Fruit fly (Drosophila melanogaster) whole organism, embryonic: Measurements from ENCODE around the gene Sur-8.
A peak's percentile ranks its signal among the peaks of the same experiment; 100 is the strongest.

Experiments
- Awh ChIP-seq: fragments of 200-800 bp; sonication (Bioruptor generic); IDR thresholded peaks from 2 replicates; pipeline ENCODE4, ENCODE4 v1.3.6; 2022; ENCODE audit warnings: missing biosample characterization, missing genetic modification characterization
- Bdp1 ChIP-seq: fragments of 200-800 bp; sonication (Bioruptor generic); optimal IDR thresholded peaks from 3 replicates; lab custom pipeline; 2016; ENCODE audit warnings: missing biosample characterization, missing genetic modification characterization
- CG11085 ChIP-seq: fragments of 200-800 bp; sonication (Bioruptor generic); IDR thresholded peaks from 2 replicates; pipeline ENCODE4 v1.3.6; 2022; ENCODE audit warnings: missing biosample characterization, missing genetic modification characterization
- CG12769 ChIP-seq: fragments of 200-800 bp; sonication (Bioruptor generic); optimal IDR thresholded peaks from 2 replicates; lab custom pipeline; 2019; ENCODE audit warnings: missing biosample characterization, mild to moderate bottlenecking, missing genetic modification characterization, moderate library complexity
- CG14667 ChIP-seq: fragments of 200-800 bp; sonication (Bioruptor generic); IDR thresholded peaks from 2 replicates; pipeline ENCODE4 v1.3.6; 2022; ENCODE audit warnings: missing biosample characterization, missing genetic modification characterization
- CG15269 ChIP-seq: fragments of 200-800 bp; sonication (Bioruptor generic); optimal IDR thresholded peaks from 2 replicates; lab custom pipeline; 2018; ENCODE audit warnings: missing biosample characterization, mild to moderate bottlenecking, missing genetic modification characterization, moderate library complexity
- CG15696 ChIP-seq: fragments of 200-800 bp; sonication (Bioruptor generic); optimal IDR thresholded peaks from 2 replicates; lab custom pipeline; 2019; ENCODE audit warnings: missing biosample characterization, mild to moderate bottlenecking, missing genetic modification characterization, moderate library complexity
- CG17186 ChIP-seq: fragments of 200-800 bp; sonication (Bioruptor generic); optimal IDR thresholded peaks from 3 replicates; lab custom pipeline; 2017; ENCODE audit warnings: missing biosample characterization, missing genetic modification reagents, missing genetic modification characterization
- CG2120 ChIP-seq: fragments of 200-800 bp; sonication (Bioruptor generic); optimal IDR thresholded peaks from 3 replicates; lab custom pipeline; 2016; ENCODE audit warnings: missing biosample characterization, missing genetic modification characterization
- CG30431 ChIP-seq: fragments of 200-800 bp; sonication (Bioruptor generic); optimal IDR thresholded peaks from 2 replicates; lab custom pipeline; 2017; ENCODE audit warnings: missing biosample characterization, missing genetic modification characterization
- CG33213 ChIP-seq: fragments of 200-800 bp; sonication (Bioruptor generic); optimal IDR thresholded peaks from 3 replicates; lab custom pipeline; 2016; ENCODE audit warnings: missing biosample characterization, missing genetic modification characterization
- CG34376 ChIP-seq: fragments of 200-800 bp; sonication (Bioruptor generic); optimal IDR thresholded peaks from 2 replicates; lab custom pipeline; 2018; ENCODE audit warnings: missing biosample characterization, mild to moderate bottlenecking, missing genetic modification characterization
- CG3847 ChIP-seq: fragments of 200-800 bp; sonication (Bioruptor generic); IDR thresholded peaks from 2 replicates; pipeline ENCODE4 v1.3.6; 2022; ENCODE audit warnings: missing biosample characterization, missing genetic modification characterization
- CG6813 ChIP-seq: fragments of 200-800 bp; sonication (Bioruptor generic); optimal IDR thresholded peaks from 2 replicates; lab custom pipeline; 2017; ENCODE audit warnings: missing biosample characterization, missing genetic modification characterization, mild to moderate bottlenecking, moderate library complexity, missing genetic modification reagents
- CG6854 ChIP-seq: fragments of 200-800 bp; sonication (Bioruptor generic); optimal IDR thresholded peaks from 3 replicates; lab custom pipeline; 2017; ENCODE audit warnings: missing biosample characterization, mild to moderate bottlenecking, missing genetic modification characterization
- CG7839 ChIP-seq: fragments of 200-800 bp; sonication (Bioruptor generic); optimal IDR thresholded peaks from 3 replicates; lab custom pipeline; 2018; ENCODE audit warnings: missing biosample characterization, mild to moderate bottlenecking, missing genetic modification characterization, moderate library complexity
- CG7963 ChIP-seq: fragments of 200-800 bp; sonication (Bioruptor generic); IDR thresholded peaks from 3 replicates; pipeline ENCODE4 v1.3.6; 2022; ENCODE audit warnings: missing biosample characterization, missing genetic modification characterization; ENCODE audit not compliant: partially characterized antibody
- CG8359 ChIP-seq: fragments of 200-800 bp; sonication (Bioruptor generic); optimal IDR thresholded peaks from 2 replicates; lab custom pipeline; 2017; ENCODE audit warnings: missing biosample characterization, mild to moderate bottlenecking, missing genetic modification characterization, borderline replicate concordance
- CG9437 ChIP-seq: fragments of 200-800 bp; sonication (Bioruptor generic); optimal IDR thresholded peaks from 2 replicates; lab custom pipeline; 2018; ENCODE audit warnings: missing biosample characterization, mild to moderate bottlenecking, missing genetic modification characterization
- CTCF ChIP-seq: fragments of 200-800 bp; sonication (Bioruptor generic); optimal IDR thresholded peaks from 2 replicates; lab custom pipeline; 2017; ENCODE audit warnings: missing biosample characterization, mild to moderate bottlenecking, missing genetic modification characterization, moderate library complexity
- Dek ChIP-seq: fragments of 200-800 bp; sonication (Bioruptor generic); optimal IDR thresholded peaks from 3 replicates; lab custom pipeline; 2019; ENCODE audit warnings: missing biosample characterization, mild to moderate bottlenecking, missing genetic modification characterization, moderate library complexity
- Dip2 ChIP-seq: fragments of 200-800 bp; sonication (Bioruptor generic); IDR thresholded peaks from 2 replicates; pipeline ENCODE4 v1.3.6; 2022; ENCODE audit warnings: missing biosample characterization, missing genetic modification characterization
- Dref ChIP-seq: fragments of 200-800 bp; sonication (Bioruptor generic); IDR thresholded peaks from 2 replicates; pipeline ENCODE4 v1.3.6; 2022; ENCODE audit warnings: missing biosample characterization, missing genetic modification characterization
- ERR ChIP-seq: fragments of 200-800 bp; sonication (Bioruptor generic); optimal IDR thresholded peaks from 2 replicates; lab custom pipeline; 2016; ENCODE audit warnings: missing biosample characterization, missing genetic modification characterization
- Fer3 ChIP-seq: fragments of 200-800 bp; sonication (Bioruptor generic); optimal IDR thresholded peaks from 2 replicates; lab custom pipeline; 2018; ENCODE audit warnings: missing biosample characterization, mild to moderate bottlenecking, missing genetic modification characterization, moderate library complexity
- HLHmδ ChIP-seq: fragments of 200-800 bp; sonication (Bioruptor generic); optimal IDR thresholded peaks from 2 replicates; lab custom pipeline; 2018; ENCODE audit warnings: missing biosample characterization, mild to moderate bottlenecking, missing genetic modification characterization, moderate library complexity
- HmgZ ChIP-seq: fragments of 200-800 bp; sonication (Bioruptor generic); optimal IDR thresholded peaks from 2 replicates; lab custom pipeline; 2018; ENCODE audit warnings: missing biosample characterization, mild to moderate bottlenecking, missing genetic modification characterization
- Hmr ChIP-seq: fragments of 200-800 bp; sonication (Bioruptor generic); optimal IDR thresholded peaks from 3 replicates; lab custom pipeline; 2017; ENCODE audit warnings: mild to moderate bottlenecking, missing biosample characterization, missing genetic modification reagents, missing genetic modification characterization
- Hr78 ChIP-seq, 2 experiments: fragments of 200-800 bp in 1 of 2; fragments of >200 bp in 1 of 2; sonication (Bioruptor generic) in 1 of 2; optimal IDR thresholded peaks; 2 replicates each; lab custom pipeline; 2017 to 2019; ENCODE audit warnings: missing biosample characterization in 2 of 2, missing genetic modification characterization in 2 of 2, mild to moderate bottlenecking in 1 of 2, moderate library complexity in 1 of 2
- Jarid2 ChIP-seq: fragments of 200-800 bp; sonication (Bioruptor generic); optimal IDR thresholded peaks from 3 replicates; lab custom pipeline; 2017; ENCODE audit warnings: mild to moderate bottlenecking, missing biosample characterization, missing genetic modification reagents, missing genetic modification characterization
- Lhr ChIP-seq: fragments of 200-800 bp; sonication (Bioruptor generic); optimal IDR thresholded peaks from 3 replicates; lab custom pipeline; 2017; ENCODE audit warnings: mild to moderate bottlenecking, missing biosample characterization, missing genetic modification reagents, missing genetic modification characterization
- Myb ChIP-seq: fragments of 200-800 bp; sonication (Bioruptor generic); optimal IDR thresholded peaks from 2 replicates; lab custom pipeline; 2016; ENCODE audit warnings: missing biosample characterization, missing genetic modification characterization
- NC2α ChIP-seq: fragments of 200-800 bp; sonication (Bioruptor generic); optimal IDR thresholded peaks from 2 replicates; lab custom pipeline; 2016; ENCODE audit warnings: missing biosample characterization, missing genetic modification characterization
- Oaz ChIP-seq: fragments of 200-800 bp; sonication (Bioruptor generic); IDR thresholded peaks from 2 replicates; pipeline ENCODE4 v1.3.6; 2022; ENCODE audit warnings: missing biosample characterization, missing genetic modification characterization
- Sox100B ChIP-seq: fragments of 200-800 bp; sonication (Bioruptor generic); optimal IDR thresholded peaks from 3 replicates; lab custom pipeline; 2018; ENCODE audit warnings: missing biosample characterization, mild to moderate bottlenecking, missing genetic modification characterization
- ap ChIP-seq: fragments of 200-800 bp; sonication (Bioruptor generic); IDR thresholded peaks from 2 replicates; pipeline ENCODE4 v1.3.6; 2022; ENCODE audit warnings: missing biosample characterization, missing genetic modification characterization
- btn ChIP-seq: fragments of 200-800 bp; sonication (Bioruptor generic); optimal IDR thresholded peaks from 2 replicates; lab custom pipeline; 2016; ENCODE audit warnings: missing biosample characterization, missing genetic modification characterization
- cas ChIP-seq: fragments of 200-800 bp; sonication (Bioruptor generic); IDR thresholded peaks from 2 replicates; pipeline ENCODE4 v1.3.6; 2022; ENCODE audit warnings: missing biosample characterization, missing genetic modification characterization
- ci ChIP-seq: fragments of 200-800 bp; sonication (Bioruptor generic); IDR thresholded peaks from 3 replicates; pipeline ENCODE4 v1.3.6; 2022; ENCODE audit warnings: missing biosample characterization, missing genetic modification characterization
- da ChIP-seq: fragments of 200-800 bp; sonication (Bioruptor generic); optimal IDR thresholded peaks from 2 replicates; lab custom pipeline; 2016; ENCODE audit warnings: missing biosample characterization, missing genetic modification characterization
- esg ChIP-seq: fragments of 200-800 bp; sonication (Bioruptor generic); conservative IDR thresholded peaks from 2 replicates; pipeline ENCODE4 v1.3.6; 2022; ENCODE audit warnings: missing biosample characterization, missing genetic modification characterization
- gcm ChIP-seq: fragments of 200-800 bp; sonication (Bioruptor generic); optimal IDR thresholded peaks from 2 replicates; lab custom pipeline; 2019; ENCODE audit warnings: missing biosample characterization, mild to moderate bottlenecking, missing genetic modification characterization, moderate library complexity
- insv ChIP-seq, 2 experiments: fragments of 200-800 bp; sonication (Bioruptor generic); optimal IDR thresholded peaks; 3 replicates each; lab custom pipeline; 2016 to 2018; ENCODE audit warnings: missing biosample characterization in 2 of 2, missing genetic modification characterization in 2 of 2
- lmd ChIP-seq: fragments of 200-800 bp; sonication (Bioruptor generic); IDR thresholded peaks from 2 replicates; pipeline ENCODE4 v1.3.6; 2022; ENCODE audit warnings: missing biosample characterization, missing genetic modification characterization
- pita ChIP-seq: fragments of 200-800 bp; sonication (Bioruptor generic); optimal IDR thresholded peaks from 2 replicates; lab custom pipeline; 2017; ENCODE audit warnings: missing biosample characterization, mild to moderate bottlenecking, missing genetic modification characterization
- sc ChIP-seq, 3 experiments: fragments of >200 bp in 2 of 3; fragments of 200-800 bp in 1 of 3; sonication (Bioruptor generic) in 1 of 3; optimal IDR thresholded peaks; 2 replicates in 2 of 3; 3 replicates in 1 of 3; lab custom pipeline; 2017; ENCODE audit warnings: mild to moderate bottlenecking in 1 of 3, missing biosample characterization in 1 of 3, missing genetic modification characterization in 1 of 3, missing genetic modification reagents in 1 of 3
- slp2 ChIP-seq: fragments of 200-800 bp; sonication (Bioruptor generic); optimal IDR thresholded peaks from 2 replicates; lab custom pipeline; 2016; ENCODE audit warnings: missing biosample characterization, missing genetic modification characterization
- stwl ChIP-seq: fragments of 200-800 bp; sonication (Bioruptor generic); optimal IDR thresholded peaks from 3 replicates; lab custom pipeline; 2018; ENCODE audit warnings: missing biosample characterization, mild to moderate bottlenecking, missing genetic modification characterization, moderate library complexity
- tgo ChIP-seq: fragments of 200-800 bp; sonication (Bioruptor generic); IDR thresholded peaks from 3 replicates; pipeline ENCODE4 v1.3.6; 2022; ENCODE audit warnings: missing biosample characterization, missing genetic modification characterization

The Sur-8 gene

dm6 chr3R:17385329-17386019, 16.8 kb downstream of the Sur-8 start (continued):
- TF ChIP-seq gcm (GFP tag; lab: Kevin White, UChicago) = no peak
- peak; percentile 60 for TF ChIP-seq CG6854 (GFP tag; lab: Kevin White, UChicago)
- peak; percentile 64; the same call in 1 of the 2 replicates for TF ChIP-seq lmd (GFP tag; lab: Robert Waterston, UW)
- TF ChIP-seq CTCF (GFP tag; lab: Kevin White, UChicago) = no peak
- TF ChIP-seq slp2 (GFP tag; lab: Kevin White, UChicago) = no peak
- TF ChIP-seq CG8359 (GFP tag; lab: Kevin White, UChicago) = peak; percentile 9
- TF ChIP-seq CG34376 (GFP tag; lab: Kevin White, UChicago) = peak; percentile 63
- TF ChIP-seq stwl (tag; lab: Kevin White, UChicago) = peak; percentile 97
- peak; percentile 33 for TF ChIP-seq Sox100B (GFP tag; lab: Kevin White, UChicago)
- TF ChIP-seq CG33213 = peak; percentile 78
- peak; percentile 17 for TF ChIP-seq CG6813
- TF ChIP-seq Oaz (GFP tag; lab: Robert Waterston, UW) = peak; percentile 65
- TF ChIP-seq HLHmδ (GFP tag; lab: Kevin White, UChicago) = peak; percentile 31
- TF ChIP-seq CG3847 (GFP tag; lab: Robert Waterston, UW) = peak; percentile 72
- no peak for TF ChIP-seq CG30431 (GFP tag; lab: Kevin White, UChicago)
- no peak for TF ChIP-seq ap
- peak; percentile 71 for TF ChIP-seq CG17186 (GFP tag; lab: Kevin White, UChicago)
- peak; percentile 58 for TF ChIP-seq ERR (GFP tag; lab: Kevin White, UChicago)
- no peak for TF ChIP-seq pita (GFP tag; lab: Kevin White, UChicago)
- TF ChIP-seq tgo (GFP tag; lab: Robert Waterston, UW) = peak; percentile 71; the same call in 2 of the 3 replicates
- peak; percentile 41; the same call in 1 of the 2 replicates for TF ChIP-seq Dref
- no peak for TF ChIP-seq NC2α (GFP tag; lab: Kevin White, UChicago)
- TF ChIP-seq CG15696 (tag; lab: Kevin White, UChicago) = peak; percentile 0
- TF ChIP-seq CG7963 (GFP tag; lab: Robert Waterston, UW) = no peak
- peak; percentile 81 for TF ChIP-seq Myb (GFP tag; lab: Kevin White, UChicago)
- TF ChIP-seq Hr78 (GFP tag; optimal IDR thresholded peaks at IDR 0.05; lab: Kevin White, UChicago) = no peak
- peak; percentile 75 for TF ChIP-seq CG15269
- TF ChIP-seq Fer3 (tag; lab: Kevin White, UChicago) = peak; percentile 49
- peak; percentile 65 for TF ChIP-seq HmgZ (tag; lab: Kevin White, UChicago)
- peak; percentile 83 for TF ChIP-seq CG2120 (GFP tag; lab: Kevin White, UChicago)
- TF ChIP-seq CG7839 = peak; percentile 48
- TF ChIP-seq Dip2 = no peak
- no peak for TF ChIP-seq Awh (GFP tag; lab: Robert Waterston, UW)
- peak; percentile 85 for TF ChIP-seq ci (GFP tag; lab: Robert Waterston, UW)
- TF ChIP-seq cas (GFP tag; lab: Robert Waterston, UW) = no peak
- TF ChIP-seq insv (GFP tag; optimal IDR thresholded peaks at IDR 0.05; lab: Kevin White, UChicago) = peak in 1 of 2 experiments; percentile 36
- TF ChIP-seq btn (GFP tag; lab: Kevin White, UChicago) = no peak
- TF ChIP-seq Hmr (GFP tag; lab: Kevin White, UChicago) = peak; percentile 83
- no peak for TF ChIP-seq CG11085
- TF ChIP-seq da = no peak
- peak; percentile 64 for TF ChIP-seq CG12769
- peak; percentile 28 for TF ChIP-seq Jarid2 (GFP tag; lab: Kevin White, UChicago)
- peak; percentile 55 for TF ChIP-seq CG9437 (GFP tag; lab: Kevin White, UChicago)
- peak; percentile 48; the same call in 1 of the 2 replicates for TF ChIP-seq esg (GFP tag; lab: Robert Waterston, UW)
- no peak for TF ChIP-seq CG14667 (GFP tag; lab: Robert Waterston, UW)
- TF ChIP-seq Dek = peak; percentile 40
- peak; percentile 75 for TF ChIP-seq Lhr (GFP tag; lab: Kevin White, UChicago)
- peak; percentile 59 for TF ChIP-seq Bdp1 (GFP tag; lab: Kevin White, UChicago)
- TF ChIP-seq sc (optimal IDR thresholded peaks at IDR 0.05; lab: Kevin White, UChicago) = no peak
- no peak for TF ChIP-seq sc (GFP tag; optimal IDR thresholded peaks at IDR 0.05; lab: Kevin White, UChicago)
